Fruit fly (Drosophila melanogaster) whole organism, embryonic: ENCODE data around the gene CG42716.

Source experiments
- Atf-2 ChIP-seq: fragments of 200-800 bp; sonication (Bioruptor generic); optimal IDR thresholded peaks from 2 replicates; lab custom pipeline; 2016; ENCODE audit warnings: missing biosample characterization, missing genetic modification characterization
- Awh ChIP-seq: fragments of 200-800 bp; sonication (Bioruptor generic); IDR thresholded peaks from 2 replicates; pipeline ENCODE4, ENCODE4 v1.3.6; 2022; ENCODE audit warnings: missing biosample characterization, missing genetic modification characterization
- Bdp1 ChIP-seq: fragments of 200-800 bp; sonication (Bioruptor generic); optimal IDR thresholded peaks from 3 replicates; lab custom pipeline; 2016; ENCODE audit warnings: missing biosample characterization, missing genetic modification characterization
- Bgb ChIP-seq: fragments of 200-800 bp; sonication (Bioruptor generic); IDR thresholded peaks from 2 replicates; pipeline ENCODE4 v1.3.6; 2022; ENCODE audit warnings: missing biosample characterization, missing genetic modification characterization; ENCODE audit not compliant: partially characterized antibody
- CG11085 ChIP-seq: fragments of 200-800 bp; sonication (Bioruptor generic); IDR thresholded peaks from 2 replicates; pipeline ENCODE4 v1.3.6; 2022; ENCODE audit warnings: missing biosample characterization, missing genetic modification characterization
- CG11560 ChIP-seq: fragments of 200-800 bp; sonication (Bioruptor generic); IDR thresholded peaks from 3 replicates; pipeline ENCODE4 v1.3.6; 2022; ENCODE audit warnings: missing biosample characterization, missing genetic modification characterization
- CG12071 ChIP-seq: fragments of 200-800 bp; sonication (Bioruptor generic); optimal IDR thresholded peaks from 3 replicates; lab custom pipeline; 2018; ENCODE audit warnings: missing biosample characterization, mild to moderate bottlenecking, missing genetic modification characterization
- CG12104 ChIP-seq: fragments of 200-800 bp; sonication (Bioruptor generic); optimal IDR thresholded peaks from 3 replicates; lab custom pipeline; 2016; ENCODE audit warnings: missing biosample characterization, missing genetic modification characterization
- CG12219 ChIP-seq: fragments of 200-800 bp; sonication (Bioruptor generic); optimal IDR thresholded peaks from 3 replicates; lab custom pipeline; 2018; ENCODE audit warnings: missing biosample characterization, mild to moderate bottlenecking, missing genetic modification characterization
- CG12236 ChIP-seq: fragments of 200-800 bp; sonication (Bioruptor generic); optimal IDR thresholded peaks from 2 replicates; lab custom pipeline; 2016; ENCODE audit warnings: missing biosample characterization, missing genetic modification characterization
- CG12942 ChIP-seq: fragments of 200-800 bp; sonication (Bioruptor generic); optimal IDR thresholded peaks from 3 replicates; lab custom pipeline; 2016; ENCODE audit warnings: missing biosample characterization, missing genetic modification characterization
- CG14014 ChIP-seq: fragments of 200-800 bp; sonication (Bioruptor generic); IDR thresholded peaks from 2 replicates; pipeline ENCODE4 v1.3.6; 2022; ENCODE audit warnings: missing biosample characterization, missing genetic modification characterization
- CG1647 ChIP-seq: fragments of 200-800 bp; sonication (Bioruptor generic); optimal IDR thresholded peaks from 3 replicates; lab custom pipeline; 2016; ENCODE audit warnings: missing biosample characterization, missing genetic modification characterization
- CG17568 ChIP-seq: fragments of 200-800 bp; sonication (Bioruptor generic); optimal IDR thresholded peaks from 2 replicates; lab custom pipeline; 2018; ENCODE audit warnings: missing biosample characterization, mild to moderate bottlenecking, missing genetic modification characterization, moderate library complexity
- CG17829 ChIP-seq: fragments of 200-800 bp; optimal IDR thresholded peaks from 2 replicates; lab custom pipeline; 2019; ENCODE audit warnings: missing biosample characterization, mild to moderate bottlenecking, missing genetic modification characterization, moderate library complexity
- CG18262 ChIP-seq: fragments of 200-800 bp; optimal IDR thresholded peaks from 3 replicates; lab custom pipeline; 2019; ENCODE audit warnings: missing biosample characterization, mild to moderate bottlenecking, missing genetic modification characterization, moderate library complexity
- CG18599 ChIP-seq: fragments of 200-800 bp; sonication (Bioruptor generic); optimal IDR thresholded peaks from 3 replicates; lab custom pipeline; 2017; ENCODE audit warnings: missing biosample characterization, missing genetic modification characterization, mild to moderate bottlenecking, moderate library complexity, missing genetic modification reagents
- CG2712 ChIP-seq: fragments of 200-800 bp; optimal IDR thresholded peaks from 3 replicates; lab custom pipeline; 2019; ENCODE audit warnings: missing biosample characterization, mild to moderate bottlenecking, missing genetic modification characterization, moderate library complexity
- CG2875 ChIP-seq: fragments of 200-800 bp; sonication (Bioruptor generic); optimal IDR thresholded peaks from 2 replicates; lab custom pipeline; 2017; ENCODE audit warnings: missing biosample characterization, mild to moderate bottlenecking, missing genetic modification characterization, missing genetic modification reagents
- CG30403 ChIP-seq: fragments of 200-800 bp; sonication (Bioruptor generic); optimal IDR thresholded peaks from 3 replicates; lab custom pipeline; 2016; ENCODE audit warnings: missing biosample characterization, missing genetic modification characterization
- CG32532 ChIP-seq: fragments of 200-800 bp; sonication (Bioruptor generic); IDR thresholded peaks from 2 replicates; pipeline ENCODE4 v1.3.6; 2022; ENCODE audit warnings: missing biosample characterization, missing genetic modification characterization
- CG42726 ChIP-seq: fragments of 200-800 bp; sonication (Bioruptor generic); IDR thresholded peaks from 2 replicates; pipeline ENCODE4 v1.3.6; 2022; ENCODE audit warnings: missing biosample characterization, missing genetic modification characterization; ENCODE audit not compliant: partially characterized antibody
- CG4730 ChIP-seq: fragments of 200-800 bp; sonication (Bioruptor generic); IDR thresholded peaks from 2 replicates; pipeline ENCODE4 v1.3.6; 2022; ENCODE audit warnings: missing biosample characterization, missing genetic modification characterization
- CG6689 ChIP-seq: fragments of 200-800 bp; sonication (Bioruptor generic); IDR thresholded peaks from 2 replicates; pipeline ENCODE4 v1.3.6; 2022; ENCODE audit warnings: missing biosample characterization, missing genetic modification characterization
- CG6765 ChIP-seq: fragments of 200-800 bp; sonication (Bioruptor generic); optimal IDR thresholded peaks from 3 replicates; lab custom pipeline; 2017; ENCODE audit warnings: missing biosample characterization, mild to moderate bottlenecking, missing genetic modification characterization
- Chrac-16 ChIP-seq: fragments of 200-800 bp; sonication (Bioruptor generic); optimal IDR thresholded peaks from 3 replicates; lab custom pipeline; 2016; ENCODE audit warnings: missing biosample characterization, missing genetic modification characterization
- CkIIα-i1 ChIP-seq: fragments of 200-800 bp; sonication (Bioruptor generic); IDR thresholded peaks from 2 replicates; pipeline ENCODE4 v1.3.6; 2022; ENCODE audit warnings: missing biosample characterization, missing genetic modification characterization
- D19A ChIP-seq: fragments of 200-800 bp; optimal IDR thresholded peaks from 3 replicates; lab custom pipeline; 2019; ENCODE audit warnings: missing biosample characterization, mild to moderate bottlenecking, missing genetic modification characterization, moderate library complexity
- HLH3B ChIP-seq: fragments of 200-800 bp; sonication (Bioruptor generic); IDR thresholded peaks from 2 replicates; pipeline ENCODE4 v1.3.6; 2022; ENCODE audit warnings: missing biosample characterization, missing genetic modification characterization
- MBD-R2 ChIP-seq: fragments of 200-800 bp; sonication (Bioruptor generic); IDR thresholded peaks from 2 replicates; pipeline ENCODE4 v1.3.6; 2022; ENCODE audit warnings: missing biosample characterization, missing genetic modification characterization
- MESR4 ChIP-seq: fragments of 200-800 bp; sonication (Bioruptor generic); optimal IDR thresholded peaks from 2 replicates; lab custom pipeline; 2018; ENCODE audit warnings: missing biosample characterization, mild to moderate bottlenecking, missing genetic modification characterization, moderate library complexity
- Sin3A ChIP-seq: fragments of >200 bp; optimal IDR thresholded peaks from 2 replicates; lab custom pipeline; 2018
- Xrp1 ChIP-seq: fragments of 200-800 bp; sonication (Bioruptor generic); IDR thresholded peaks from 2 replicates; pipeline ENCODE4 v1.3.6; 2022; ENCODE audit warnings: missing biosample characterization, missing genetic modification characterization
- aop ChIP-seq: fragments of 200-800 bp; sonication (Bioruptor generic); IDR thresholded peaks from 2 replicates; pipeline ENCODE4 v1.3.6; 2022; ENCODE audit warnings: missing biosample characterization, missing genetic modification characterization
- ci ChIP-seq: fragments of 200-800 bp; sonication (Bioruptor generic); IDR thresholded peaks from 3 replicates; pipeline ENCODE4 v1.3.6; 2022; ENCODE audit warnings: missing biosample characterization, missing genetic modification characterization
- eve ChIP-seq, 2 experiments: fragments of >200 bp; optimal IDR thresholded peaks; 2 replicates each; lab custom pipeline; 2017; ENCODE audit warnings: missing biosample characterization in 2 of 2, missing genetic modification characterization in 2 of 2
- klu ChIP-seq: fragments of 200-800 bp; sonication (Bioruptor generic); IDR thresholded peaks from 2 replicates; pipeline ENCODE4 v1.3.6; 2022; ENCODE audit warnings: missing biosample characterization, missing genetic modification characterization
- knrl ChIP-seq: fragments of 200-800 bp; sonication (Bioruptor generic); IDR thresholded peaks from 3 replicates; pipeline ENCODE4 v1.3.6; 2022; ENCODE audit warnings: missing biosample characterization, missing genetic modification characterization; ENCODE audit not compliant: partially characterized antibody
- lmd ChIP-seq: fragments of 200-800 bp; sonication (Bioruptor generic); IDR thresholded peaks from 2 replicates; pipeline ENCODE4 v1.3.6; 2022; ENCODE audit warnings: missing biosample characterization, missing genetic modification characterization
- nerfin-1 ChIP-seq: fragments of 200-800 bp; sonication (Bioruptor generic); optimal IDR thresholded peaks from 3 replicates; lab custom pipeline; 2019; ENCODE audit warnings: missing biosample characterization, mild to moderate bottlenecking, missing genetic modification characterization, moderate library complexity
- onecut ChIP-seq: fragments of 200-800 bp; sonication (Bioruptor generic); IDR thresholded peaks from 2 replicates; pipeline ENCODE4 v1.3.6; 2022; ENCODE audit warnings: missing biosample characterization, missing genetic modification characterization
- pfk ChIP-seq: fragments of 200-800 bp; sonication (Bioruptor generic); optimal IDR thresholded peaks from 2 replicates; lab custom pipeline; 2018; ENCODE audit warnings: missing biosample characterization, mild to moderate bottlenecking, missing genetic modification characterization, moderate library complexity
- pum ChIP-seq: fragments of 200-800 bp; sonication (Bioruptor generic); optimal IDR thresholded peaks from 2 replicates; lab custom pipeline; 2016; ENCODE audit warnings: missing biosample characterization, missing genetic modification characterization
- sd ChIP-seq: fragments of 200-800 bp; sonication (Bioruptor generic); optimal IDR thresholded peaks from 3 replicates; lab custom pipeline; 2018; ENCODE audit warnings: missing biosample characterization, mild to moderate bottlenecking, missing genetic modification characterization, moderate library complexity
- sima ChIP-seq: fragments of 200-800 bp; sonication (Bioruptor generic); optimal IDR thresholded peaks from 2 replicates; lab custom pipeline; 2016; ENCODE audit warnings: missing biosample characterization, missing genetic modification characterization
- so ChIP-seq: fragments of 200-800 bp; sonication (Bioruptor generic); IDR thresholded peaks from 3 replicates; pipeline ENCODE4 v1.3.6; 2022; ENCODE audit warnings: missing biosample characterization, missing genetic modification characterization
- stwl ChIP-seq: fragments of 200-800 bp; sonication (Bioruptor generic); optimal IDR thresholded peaks from 3 replicates; lab custom pipeline; 2018; ENCODE audit warnings: missing biosample characterization, mild to moderate bottlenecking, missing genetic modification characterization, moderate library complexity
- tll ChIP-seq, 2 experiments: fragments of 200-800 bp in 1 of 2; fragments of >200 bp in 1 of 2; sonication (Bioruptor generic) in 1 of 2; optimal IDR thresholded peaks; 2 replicates each; lab custom pipeline; 2017 to 2019; ENCODE audit warnings: missing biosample characterization in 2 of 2, missing genetic modification characterization in 2 of 2, mild to moderate bottlenecking in 1 of 2, moderate library complexity in 1 of 2
- ttk ChIP-seq: fragments of 200-800 bp; sonication (Bioruptor generic); IDR thresholded peaks from 2 replicates; pipeline ENCODE4 v2.1.2; 2022; ENCODE audit warnings: missing biosample characterization, missing genetic modification characterization
- usp ChIP-seq: fragments of >200 bp; optimal IDR thresholded peaks from 2 replicates; lab custom pipeline; 2017; ENCODE audit warnings: missing biosample characterization, missing genetic modification characterization
- vnd ChIP-seq: fragments of 200-800 bp; sonication (Bioruptor generic); IDR thresholded peaks from 3 replicates; pipeline ENCODE4 v1.3.6; 2022; ENCODE audit warnings: missing biosample characterization, missing genetic modification characterization; ENCODE audit not compliant: partially characterized antibody
- zf30C ChIP-seq: fragments of 200-800 bp; sonication (Bioruptor generic); optimal IDR thresholded peaks from 3 replicates; lab custom pipeline; 2018; ENCODE audit warnings: missing biosample characterization, mild to moderate bottlenecking, missing genetic modification characterization

The CG42716 gene

dm6 chr3L:16054095-16054494 is 20.5 kb downstream of the CG42716 start (continued):
- TF ChIP-seq MESR4 (GFP tag; lab: Kevin White, UChicago) (no peak), CG1647 (GFP tag; lab: Kevin White, UChicago) (no peak), tll (GFP tag; optimal IDR thresholded peaks at IDR 0.05; lab: Kevin White, UChicago) (no peak), Xrp1 (GFP tag; lab: Robert Waterston, UW) (0 out of 2 replicates have a peak, but pooled peaks have one; percentile 44), CG6765 (GFP tag; lab: Kevin White, UChicago) (no peak), lmd (GFP tag; lab: Robert Waterston, UW) (peak; percentile 63), onecut (GFP tag; lab: Robert Waterston, UW) (no peak), CG6689 (GFP tag; lab: Robert Waterston, UW) (peak; percentile 71), CG4730 (no peak), CG32532 (GFP tag; lab: Robert Waterston, UW) (no peak; the same call in none of the 2 replicates), stwl (no peak), CG2712 (tag; lab: Kevin White, UChicago) (peak; percentile 68), knrl (GFP tag; lab: Robert Waterston, UW) (no peak), usp (GFP tag; lab: Kevin White, UChicago) (no peak), sima (GFP tag; lab: Kevin White, UChicago) (no peak), nerfin-1 (tag; lab: Kevin White, UChicago) (peak; percentile 14), CG17829 (tag; lab: Kevin White, UChicago) (peak; percentile 57), MBD-R2 (GFP tag; lab: Robert Waterston, UW) (no peak), so (GFP tag; lab: Robert Waterston, UW) (no peak), CG18599 (GFP tag; lab: Kevin White, UChicago) (peak; percentile 36), eve (GFP tag; optimal IDR thresholded peaks at IDR 0.05; lab: Kevin White, UChicago) (no peak), Sin3A (no peak), CG11560 (tag; lab: Robert Waterston, UW) (no peak), CG12071 (no peak), CG2875 (no peak), ttk (GFP tag; lab: Robert Waterston, UW) (0 out of 2 replicates have a peak, but pooled peaks have one; percentile 5), Atf-2 (no peak), aop (GFP tag; lab: Robert Waterston, UW) (no peak), CG12236 (GFP tag; lab: Kevin White, UChicago) (no peak), Bdp1 (GFP tag; lab: Kevin White, UChicago) (no peak), CG12942 (GFP tag; lab: Kevin White, UChicago) (no peak), CG42726 (GFP tag; lab: Robert Waterston, UW) (no peak), Chrac-16 (GFP tag; lab: Kevin White, UChicago) (peak; percentile 12), CG12219 (GFP tag; lab: Kevin White, UChicago) (no peak), ci (GFP tag; lab: Robert Waterston, UW) (0 out of 3 replicates have a peak, but pooled peaks have one; percentile 53), pfk (GFP tag; lab: Kevin White, UChicago) (no peak), CG12104 (GFP tag; lab: Kevin White, UChicago) (peak; percentile 11), HLH3B (peak; percentile 18; the same call in 1 of the 2 replicates), D19A (peak; percentile 47), klu (GFP tag; lab: Robert Waterston, UW) (no peak), CG11085 (GFP tag; lab: Robert Waterston, UW) (no peak), CG30403 (peak; percentile 50), vnd (GFP tag; lab: Robert Waterston, UW) (no peak), CG14014 (GFP tag; lab: Robert Waterston, UW) (no peak), CG18262 (tag; lab: Kevin White, UChicago) (peak; percentile 67), Awh (GFP tag; lab: Robert Waterston, UW) (no peak), sd (no peak), zf30C (no peak), CG17568 (GFP tag; lab: Kevin White, UChicago) (no peak), CkIIα-i1 (GFP tag; lab: Robert Waterston, UW) (no peak), pum (no peak), Bgb (GFP tag; lab: Robert Waterston, UW) (no peak)
